Fruit fly (Drosophila melanogaster): ENCODE data around the gene CycG.
A peak's percentile ranks its signal among the peaks of the same experiment; 100 is the strongest.

CycG gene

dm6 chr3R:31580032-31580431, 32.4 kb downstream of the CycG start:
- TF ChIP-seq CG17801 (GFP tag; optimal IDR thresholded peaks at IDR 0.05; ENCODE audit: partially characterized antibody) = no peak

- no peak for TF ChIP-seq CG17801 (GFP tag; optimal IDR thresholded peaks at IDR 0.05; ENCODE audit: partially characterized antibody)
Measured at dm6 chr3R:31577351-31577750, 35.1 kb downstream of the CycG start.

dm6 chr3R:31571885-31572292, 40.6 kb downstream of the CycG start, which contains the start of gene gammaCOP:
Gene gammaCOP (plus strand): TSS chr3R:31572143.
- peak; percentile 33 for TF ChIP-seq CG17801 (GFP tag; optimal IDR thresholded peaks at IDR 0.05; ENCODE audit: partially characterized antibody)

- no peak for TF ChIP-seq CG17801 (GFP tag; optimal IDR thresholded peaks at IDR 0.05; ENCODE audit: partially characterized antibody)
Measured at dm6 chr3R:31566738-31567137, 45.7 kb downstream of the CycG start.

dm6 chr3R:31565738-31566137, 46.7 kb downstream of the CycG start:
- no peak for TF ChIP-seq CG17801 (GFP tag; optimal IDR thresholded peaks at IDR 0.05; ENCODE audit: partially characterized antibody)

dm6 chr3R:31564588-31564987, 47.9 kb downstream of the CycG start:
- TF ChIP-seq CG17801 (GFP tag; optimal IDR thresholded peaks at IDR 0.05; ENCODE audit: partially characterized antibody) = no peak

dm6 chr3R:31564164-31564563, 48.3 kb downstream of the CycG start:
- no peak for TF ChIP-seq CG17801 (GFP tag; optimal IDR thresholded peaks at IDR 0.05; ENCODE audit: partially characterized antibody)

dm6 chr3R:31559781-31560180, 52.7 kb downstream of the CycG start:
- no peak for TF ChIP-seq CG17801 (GFP tag; optimal IDR thresholded peaks at IDR 0.05; ENCODE audit: partially characterized antibody)

- no peak for TF ChIP-seq CG17801 (GFP tag; optimal IDR thresholded peaks at IDR 0.05; ENCODE audit: partially characterized antibody)
Measured at dm6 chr3R:31558720-31559280, 53.7 kb downstream of the CycG start.

dm6 chr3R:31550910-31551309, 61.6 kb downstream of the CycG start:
- TF ChIP-seq CG17801 (GFP tag; optimal IDR thresholded peaks at IDR 0.05; ENCODE audit: partially characterized antibody) = no peak

dm6 chr3R:31548766-31549510, 63.5 kb downstream of the CycG start:
- TF ChIP-seq CG17801 (GFP tag; optimal IDR thresholded peaks at IDR 0.05; ENCODE audit: partially characterized antibody) = no peak

Measured in ovary, adult (tissue).